Fruit fly (Drosophila melanogaster) whole organism, prepupa: ENCODE results near the gene CG18170.
A peak's percentile ranks its signal among the peaks of the same experiment; 100 is the strongest.

ENCODE experiments used
- Blimp-1 ChIP-seq: fragments of 200-800 bp; sonication (Bioruptor generic); optimal IDR thresholded peaks from 3 replicates; lab custom pipeline; 2017; ENCODE audit warnings: missing biosample characterization, missing genetic modification characterization, mild to moderate bottlenecking, moderate library complexity, missing genetic modification reagents
- CG10631 ChIP-seq: fragments of 200-800 bp; sonication (Bioruptor generic); optimal IDR thresholded peaks from 2 replicates; lab custom pipeline; 2016; ENCODE audit warnings: missing biosample characterization, missing genetic modification characterization
- CG11294 ChIP-seq: fragments of 200-800 bp; sonication (Bioruptor generic); IDR thresholded peaks from 2 replicates; pipeline ENCODE4 v1.3.6; 2022; ENCODE audit warnings: missing biosample characterization, missing genetic modification characterization
- CG11762 ChIP-seq: fragments of 200-800 bp; sonication (Bioruptor generic); optimal IDR thresholded peaks from 3 replicates; lab custom pipeline; 2016; ENCODE audit warnings: missing biosample characterization, missing genetic modification characterization; ENCODE audit not compliant: insufficient read depth
- CG15336 ChIP-seq: fragments of 200-800 bp; sonication (Bioruptor generic); IDR thresholded peaks from 2 replicates; pipeline ENCODE4 v1.3.6; 2022; ENCODE audit warnings: missing biosample characterization, missing genetic modification characterization
- CG1621 ChIP-seq: fragments of 200-800 bp; sonication (Bioruptor generic); optimal IDR thresholded peaks from 3 replicates; lab custom pipeline; 2018; ENCODE audit warnings: missing biosample characterization, mild to moderate bottlenecking, missing genetic modification characterization
- CG3032 ChIP-seq: fragments of 200-800 bp; optimal IDR thresholded peaks from 2 replicates; lab custom pipeline; 2019; ENCODE audit warnings: missing biosample characterization, mild to moderate bottlenecking, missing genetic modification characterization, moderate library complexity
- CG31627 ChIP-seq: fragments of 200-800 bp; sonication (Bioruptor generic); optimal IDR thresholded peaks from 3 replicates; lab custom pipeline; 2016; ENCODE audit warnings: missing biosample characterization, missing genetic modification characterization
- CG32006 ChIP-seq: fragments of 200-800 bp; sonication (Bioruptor generic); optimal IDR thresholded peaks from 3 replicates; lab custom pipeline; 2017; ENCODE audit warnings: missing biosample characterization, mild to moderate bottlenecking, missing genetic modification characterization
- CG3919 ChIP-seq: fragments of 200-800 bp; sonication (Bioruptor generic); optimal IDR thresholded peaks from 3 replicates; lab custom pipeline; 2016; ENCODE audit warnings: missing biosample characterization, missing genetic modification characterization
- CG6163 ChIP-seq: fragments of 200-800 bp; sonication (Bioruptor generic); IDR thresholded peaks from 3 replicates; pipeline ENCODE4 v1.3.6; 2022; ENCODE audit warnings: missing biosample characterization, missing genetic modification characterization
- CG6276 ChIP-seq: fragments of 200-800 bp; sonication (Bioruptor generic); optimal IDR thresholded peaks from 2 replicates; lab custom pipeline; 2017; ENCODE audit warnings: missing biosample characterization, mild to moderate bottlenecking, missing genetic modification characterization
- CG6792 ChIP-seq: fragments of 200-800 bp; sonication (Bioruptor generic); optimal IDR thresholded peaks from 3 replicates; lab custom pipeline; 2016; ENCODE audit warnings: missing biosample characterization, missing genetic modification characterization
- CG6808 ChIP-seq: fragments of 200-800 bp; sonication (Bioruptor generic); optimal IDR thresholded peaks from 3 replicates; lab custom pipeline; 2017; ENCODE audit warnings: missing biosample characterization, missing genetic modification characterization, mild to moderate bottlenecking, moderate library complexity, missing genetic modification reagents
- CG6854 ChIP-seq: fragments of 200-800 bp; sonication (Bioruptor generic); optimal IDR thresholded peaks from 2 replicates; lab custom pipeline; 2017; ENCODE audit warnings: missing biosample characterization, mild to moderate bottlenecking, missing genetic modification characterization
- CG7368 ChIP-seq: fragments of 200-800 bp; sonication (Bioruptor generic); optimal IDR thresholded peaks from 3 replicates; lab custom pipeline; 2016; ENCODE audit warnings: missing biosample characterization, missing genetic modification characterization
- CG8119 ChIP-seq: fragments of 200-800 bp; sonication (Bioruptor generic); IDR thresholded peaks from 3 replicates; pipeline ENCODE4 v1.3.6; 2022; ENCODE audit warnings: missing biosample characterization, missing genetic modification characterization
- CG8319 ChIP-seq: fragments of 200-800 bp; sonication (Bioruptor generic); optimal IDR thresholded peaks from 3 replicates; lab custom pipeline; 2016; ENCODE audit warnings: missing biosample characterization, missing genetic modification characterization
- CG8632 ChIP-seq: fragments of 200-800 bp; sonication (Bioruptor generic); optimal IDR thresholded peaks from 3 replicates; lab custom pipeline; 2016; ENCODE audit warnings: missing biosample characterization, missing genetic modification characterization
- CG9139 ChIP-seq: fragments of 200-800 bp; sonication (Bioruptor generic); optimal IDR thresholded peaks from 3 replicates; lab custom pipeline; 2017; ENCODE audit warnings: missing biosample characterization, mild to moderate bottlenecking, missing genetic modification characterization
- Eip75B ChIP-seq: fragments of 200-800 bp; sonication (Bioruptor generic); optimal IDR thresholded peaks from 3 replicates; lab custom pipeline; 2016; ENCODE audit warnings: missing biosample characterization, missing genetic modification characterization
- Eip78C ChIP-seq: fragments of 200-800 bp; sonication (Bioruptor generic); peaks from one replicate; lab custom pipeline; 2016; ENCODE audit warnings: missing biosample characterization, missing genetic modification characterization
- Ets96B ChIP-seq: fragments of 200-800 bp; optimal IDR thresholded peaks from 2 replicates; lab custom pipeline; 2019; ENCODE audit warnings: missing biosample characterization, mild to moderate bottlenecking, missing genetic modification characterization, moderate library complexity
- Gug ChIP-seq: fragments of 200-800 bp; sonication (Bioruptor generic); IDR thresholded peaks from 2 replicates; pipeline ENCODE4 v1.3.6; 2022; ENCODE audit warnings: missing biosample characterization, missing genetic modification characterization
- Hr38 ChIP-seq: sonication (Bioruptor generic); optimal IDR thresholded peaks from 2 replicates; lab custom pipeline; 2016; ENCODE audit warnings: missing biosample characterization, missing genetic modification characterization
- Hr39 ChIP-seq: fragments of 200-800 bp; sonication (Bioruptor generic); optimal IDR thresholded peaks from 2 replicates; lab custom pipeline; 2016; ENCODE audit warnings: missing biosample characterization, missing genetic modification characterization
- Hr4 ChIP-seq: fragments of 200-800 bp; sonication (Bioruptor generic); optimal IDR thresholded peaks from 3 replicates; lab custom pipeline; 2016; ENCODE audit warnings: missing biosample characterization, missing genetic modification characterization
- Lpt ChIP-seq: fragments of 200-800 bp; sonication (Bioruptor generic); optimal IDR thresholded peaks from 3 replicates; lab custom pipeline; 2016; ENCODE audit warnings: missing biosample characterization, missing genetic modification characterization
- Met ChIP-seq: fragments of 200-800 bp; sonication (Bioruptor generic); optimal IDR thresholded peaks from 3 replicates; lab custom pipeline; 2016; ENCODE audit warnings: missing biosample characterization, missing genetic modification characterization
- OdsH ChIP-seq: fragments of 200-800 bp; sonication (Bioruptor generic); optimal IDR thresholded peaks from 3 replicates; lab custom pipeline; 2016; ENCODE audit warnings: missing biosample characterization, missing genetic modification characterization
- Smox ChIP-seq: fragments of 200-800 bp; sonication (Bioruptor generic); optimal IDR thresholded peaks from 3 replicates; lab custom pipeline; 2016; ENCODE audit warnings: missing biosample characterization, missing genetic modification characterization
- Sox102F ChIP-seq: fragments of 200-800 bp; sonication (Bioruptor generic); optimal IDR thresholded peaks from 2 replicates; lab custom pipeline; 2016; ENCODE audit warnings: missing biosample characterization, mild to moderate bottlenecking, missing genetic modification characterization
- Sox14 ChIP-seq: fragments of 200-800 bp; sonication (Bioruptor generic); optimal IDR thresholded peaks from 3 replicates; lab custom pipeline; 2016; ENCODE audit warnings: missing biosample characterization, missing genetic modification characterization
- achi ChIP-seq: fragments of 200-800 bp; sonication (Bioruptor generic); optimal IDR thresholded peaks from 3 replicates; lab custom pipeline; 2016; ENCODE audit warnings: missing biosample characterization, missing genetic modification characterization
- dac ChIP-seq: fragments of 200-800 bp; sonication (Bioruptor generic); optimal IDR thresholded peaks from 2 replicates; lab custom pipeline; 2017; ENCODE audit warnings: missing biosample characterization, mild to moderate bottlenecking, missing genetic modification characterization
- dsx ChIP-seq: fragments of 200-800 bp; optimal IDR thresholded peaks from 3 replicates; lab custom pipeline; 2019; ENCODE audit warnings: missing biosample characterization, mild to moderate bottlenecking, missing genetic modification characterization, moderate library complexity; ENCODE audit not compliant: poor library complexity, severe bottlenecking
- eg ChIP-seq: fragments of 200-800 bp; sonication (Bioruptor generic); IDR thresholded peaks from 3 replicates; pipeline ENCODE4 v1.3.6; 2022; ENCODE audit warnings: missing biosample characterization, missing genetic modification characterization
- esn ChIP-seq: fragments of 200-800 bp; sonication (Bioruptor generic); optimal IDR thresholded peaks from 2 replicates; lab custom pipeline; 2016; ENCODE audit warnings: missing biosample characterization, mild to moderate bottlenecking, missing genetic modification characterization, moderate library complexity
- net ChIP-seq: fragments of 200-800 bp; sonication (Bioruptor generic); optimal IDR thresholded peaks from 3 replicates; lab custom pipeline; 2016; ENCODE audit warnings: missing biosample characterization, missing genetic modification characterization
- pdm3 ChIP-seq: fragments of 200-800 bp; sonication (Bioruptor generic); optimal IDR thresholded peaks from 3 replicates; lab custom pipeline; 2016; ENCODE audit warnings: missing biosample characterization, missing genetic modification characterization
- ss ChIP-seq, 2 experiments: fragments of 200-800 bp; sonication (Bioruptor generic); optimal IDR thresholded peaks; 2 replicates in 1 of 2; 3 replicates in 1 of 2; lab custom pipeline; 2017 to 2018; ENCODE audit warnings: mild to moderate bottlenecking in 2 of 2, missing biosample characterization in 2 of 2, missing genetic modification characterization in 2 of 2, moderate library complexity in 1 of 2
- svp ChIP-seq: fragments of 200-800 bp; sonication (Bioruptor generic); peaks from one replicate; lab custom pipeline; 2016; ENCODE audit warnings: missing biosample characterization, missing genetic modification characterization
- topi ChIP-seq: fragments of 200-800 bp; sonication (Bioruptor generic); optimal IDR thresholded peaks from 3 replicates; lab custom pipeline; 2016; ENCODE audit warnings: missing biosample characterization, missing genetic modification characterization
- vri ChIP-seq: fragments of 200-800 bp; sonication (Bioruptor generic); optimal IDR thresholded peaks from 3 replicates; lab custom pipeline; 2016; ENCODE audit warnings: missing biosample characterization, mild to moderate bottlenecking, missing genetic modification characterization

The CG18170 gene

dm6 chr3L:1586266-1587054 lies 16.3 kb upstream of the CG18170 start (continued):
- TF ChIP-seq Hr39, result no peak
- TF ChIP-seq Sox14 (GFP tag; lab: Kevin White, UChicago), result no peak
- peak; percentile 78 for TF ChIP-seq vri (GFP tag; lab: Kevin White, UChicago)
- peak; percentile 66 for TF ChIP-seq CG9139 (GFP tag; lab: Kevin White, UChicago)
- TF ChIP-seq CG11762 (GFP tag; lab: Kevin White, UChicago), result peak; percentile 48
- no peak for TF ChIP-seq CG31627
- no peak for TF ChIP-seq Lpt
- peak; percentile 87 for TF ChIP-seq eg (GFP tag; lab: Robert Waterston, UW)
- peak; percentile 90 for TF ChIP-seq CG6276 (GFP tag; lab: Kevin White, UChicago)
- TF ChIP-seq ss (GFP tag; optimal IDR thresholded peaks at IDR 0.05; lab: Kevin White, UChicago), result peak; percentile 67 to 77
- TF ChIP-seq achi (GFP tag; lab: Kevin White, UChicago), result no peak
- peak; percentile 8 for TF ChIP-seq esn (GFP tag; lab: Kevin White, UChicago)

dm6 chr3L:1587140-1587849 lies 15.5 kb upstream of the CG18170 start:
- TF ChIP-seq svp (GFP tag; lab: Kevin White, UChicago), result peak; percentile 96
- peak; percentile 80 for TF ChIP-seq Hr4
- TF ChIP-seq Gug (GFP tag; lab: Robert Waterston, UW), result peak; percentile 40; the same call in 1 of the 2 replicates
- peak; percentile 88 for TF ChIP-seq Sox14 (GFP tag; lab: Kevin White, UChicago)
- peak; percentile 84 for TF ChIP-seq esn (GFP tag; lab: Kevin White, UChicago)
- TF ChIP-seq pdm3 (GFP tag; lab: Kevin White, UChicago), result peak; percentile 90
- peak; percentile 91 for TF ChIP-seq CG31627
- TF ChIP-seq Eip78C, result peak; percentile 93
- TF ChIP-seq Blimp-1, result no peak
- TF ChIP-seq CG7368, result peak; percentile 85
- TF ChIP-seq CG11762 (GFP tag; lab: Kevin White, UChicago), result peak; percentile 66
- TF ChIP-seq topi, result peak; percentile 81
- TF ChIP-seq CG1621, result peak; percentile 88
- peak; percentile 84 for TF ChIP-seq CG3032
- peak; percentile 83 for TF ChIP-seq CG6792
- peak; percentile 66 for TF ChIP-seq CG15336 (GFP tag; lab: Robert Waterston, UW)
- peak; percentile 82 for TF ChIP-seq CG10631 (GFP tag; lab: Kevin White, UChicago)
- peak; percentile 22 for TF ChIP-seq Lpt
- peak; percentile 76 for TF ChIP-seq Smox (GFP tag; lab: Kevin White, UChicago)
- peak; percentile 81 for TF ChIP-seq dsx (GFP tag; lab: Kevin White, UChicago)
- peak; percentile 93 for TF ChIP-seq CG6163
- TF ChIP-seq Sox102F, result peak; percentile 82
- peak; percentile 83 for TF ChIP-seq CG6808 (GFP tag; lab: Kevin White, UChicago)
- peak; percentile 88 for TF ChIP-seq CG3919 (GFP tag; lab: Kevin White, UChicago)
- TF ChIP-seq Ets96B (tag; lab: Kevin White, UChicago), result peak; percentile 82
- TF ChIP-seq ss (GFP tag; optimal IDR thresholded peaks at IDR 0.05; lab: Kevin White, UChicago), result peak; percentile 69 to 89
- TF ChIP-seq CG6854 (GFP tag; lab: Kevin White, UChicago), result peak; percentile 18
- no peak for TF ChIP-seq Hr38
- peak; percentile 82 for TF ChIP-seq CG8319 (GFP tag; lab: Kevin White, UChicago)
- TF ChIP-seq Hr39, result peak; percentile 91
- peak; percentile 79 for TF ChIP-seq CG9139 (GFP tag; lab: Kevin White, UChicago)
- TF ChIP-seq CG11294 (GFP tag; lab: Robert Waterston, UW), result 0 out of 2 replicates have a peak, but pooled peaks have one; percentile 39
- TF ChIP-seq CG32006 (GFP tag; lab: Kevin White, UChicago), result peak; percentile 75
- peak; percentile 87 for TF ChIP-seq OdsH (GFP tag; lab: Kevin White, UChicago)
- TF ChIP-seq CG6276 (GFP tag; lab: Kevin White, UChicago), result peak; percentile 54
- TF ChIP-seq CG8119 (GFP tag; lab: Robert Waterston, UW), result peak; percentile 55; the same call in 2 of the 3 replicates
- peak; percentile 76 for TF ChIP-seq eg (GFP tag; lab: Robert Waterston, UW)
- peak; percentile 86 for TF ChIP-seq Eip75B (GFP tag; lab: Kevin White, UChicago)
- peak; percentile 26 for TF ChIP-seq dac (GFP tag; lab: Kevin White, UChicago)
- TF ChIP-seq Met (GFP tag; lab: Kevin White, UChicago), result peak; percentile 81
- peak; percentile 51 for TF ChIP-seq vri (GFP tag; lab: Kevin White, UChicago)
- peak; percentile 79 for TF ChIP-seq net
- peak; percentile 85 for TF ChIP-seq CG8632
